Worm (Caenorhabditis elegans): ENCODE measurements around the gene F25H9.7.

The F25H9.7 gene

ce11 chrV:13473467-13473866 lies 5.3 kb downstream of the F25H9.7 start, which contains the start of gene T10G3.1:
Gene T10G3.1 (minus strand): TSS chrV:13473679.
- TF ChIP-seq elt-4 (tag; optimal IDR thresholded peaks at IDR 0.05) (no peak), unc-55 (GFP tag; optimal IDR thresholded peaks at IDR 0.05) (peak; percentile 76)

- no peak for TF ChIP-seq pat-9 (tag; optimal IDR thresholded peaks at IDR 0.05)
Measured at ce11 chrV:13476350-13476749, 8.2 kb downstream of the F25H9.7 start, which contains the start of gene T10G3.8. Gene T10G3.8 (minus strand): TSS chrV:13476450.

ce11 chrV:13479766-13480165 lies 11.6 kb downstream of the F25H9.7 start, which contains the start of gene T10G3.2:
Gene T10G3.2 (minus strand): TSS chrV:13479866.
- TF ChIP-seq ztf-16 (tag; optimal IDR thresholded peaks at IDR 0.05) = no peak
- TF ChIP-seq ceh-6 (GFP tag; optimal IDR thresholded peaks at IDR 0.05) = no peak
- no peak for TF ChIP-seq ceh-31 (tag; optimal IDR thresholded peaks at IDR 0.05)
- no peak for TF ChIP-seq ceh-48 (tag; optimal IDR thresholded peaks at IDR 0.05)
- TF ChIP-seq ttx-3 (tag; optimal IDR thresholded peaks at IDR 0.05) = no peak
- no peak for TF ChIP-seq elt-2 (tag; optimal IDR thresholded peaks at IDR 0.05)
- no peak for TF ChIP-seq ceh-2 (tag; optimal IDR thresholded peaks at IDR 0.05)
- TF ChIP-seq pha-4 (tag; optimal IDR thresholded peaks at IDR 0.05) = no peak
- TF ChIP-seq ceh-14 (tag; optimal IDR thresholded peaks at IDR 0.05) = no peak

- TF ChIP-seq ttx-3 (tag; optimal IDR thresholded peaks at IDR 0.05) (no peak), pag-3 (tag; optimal IDR thresholded peaks at IDR 0.05; ENCODE audit: borderline replicate concordance) (no peak), ceh-30 (tag; optimal IDR thresholded peaks at IDR 0.05) (no peak), gmeb-2 (tag; optimal IDR thresholded peaks at IDR 0.05) (no peak), ceh-19 (GFP tag; optimal IDR thresholded peaks at IDR 0.05) (no peak), unc-86 (tag; optimal IDR thresholded peaks at IDR 0.05) (no peak), ceh-24 (tag; optimal IDR thresholded peaks at IDR 0.05) (no peak), ceh-34 (tag; optimal IDR thresholded peaks at IDR 0.05) (no peak), ama-1 (optimal IDR thresholded peaks at IDR 0.05) (no peak), dve-1 (tag; optimal IDR thresholded peaks at IDR 0.05) (no peak), pat-9 (tag; optimal IDR thresholded peaks at IDR 0.05) (no peak), pha-2 (tag; optimal IDR thresholded peaks at IDR 0.05) (no peak), nhr-11 (tag; optimal IDR thresholded peaks at IDR 0.05) (no peak), ref-2 (tag; optimal IDR thresholded peaks at IDR 0.05) (no peak)
Measured at ce11 chrV:13484339-13484738, 16.2 kb downstream of the F25H9.7 start, which contains the start of gene T10G3.4. Gene T10G3.4 (minus strand): TSS chrV:13484439.

ce11 chrV:13485732-13486131 lies 17.6 kb downstream of the F25H9.7 start:
- TF ChIP-seq K09A11.1 (tag; optimal IDR thresholded peaks at IDR 0.05; ENCODE audit: insufficient read depth) (no peak), elt-4 (tag; optimal IDR thresholded peaks at IDR 0.05) (no peak), ceh-2 (tag; optimal IDR thresholded peaks at IDR 0.05) (no peak), pat-9 (tag; optimal IDR thresholded peaks at IDR 0.05) (no peak)

ce11 chrV:13488297-13488803 lies 20.2 kb downstream of the F25H9.7 start:
- no peak for TF ChIP-seq fkh-6 (tag; optimal IDR thresholded peaks at IDR 0.05)
- no peak for TF ChIP-seq ahr-1 (tag; optimal IDR thresholded peaks at IDR 0.05)
- TF ChIP-seq ceh-2 (tag; optimal IDR thresholded peaks at IDR 0.05) = no peak
- no peak for TF ChIP-seq Y22D7AL.16 (tag; optimal IDR thresholded peaks at IDR 0.05)
- TF ChIP-seq ceh-30 (tag; optimal IDR thresholded peaks at IDR 0.05) = no peak
- TF ChIP-seq che-1 (tag; optimal IDR thresholded peaks at IDR 0.05) = no peak
- TF ChIP-seq mec-3 (tag; optimal IDR thresholded peaks at IDR 0.05; ENCODE audit: borderline replicate concordance) = no peak
- no peak for TF ChIP-seq hlh-8 (tag; optimal IDR thresholded peaks at IDR 0.05)
- TF ChIP-seq madf-2 (tag; optimal IDR thresholded peaks at IDR 0.05) = no peak
- no peak for TF ChIP-seq lim-6 (tag; optimal IDR thresholded peaks at IDR 0.05)
- no peak for TF ChIP-seq pros-1 (tag; optimal IDR thresholded peaks at IDR 0.05)
- no peak for TF ChIP-seq zip-5 (tag; optimal IDR thresholded peaks at IDR 0.05)
- no peak for TF ChIP-seq ceh-48 (tag; optimal IDR thresholded peaks at IDR 0.05)
- no peak for TF ChIP-seq pat-9 (tag; optimal IDR thresholded peaks at IDR 0.05)

All from whole organism, late embryonic.